Worm (Caenorhabditis elegans) whole organism, L1 larva: ENCODE measurements around the gene nol-10.
A peak's percentile ranks its signal among the peaks of the same experiment; 100 is the strongest.

Experiments
- C16A3.4 ChIP-seq: fragments of 150-350 bp; optimal IDR thresholded peaks from 2 replicates; lab custom pipeline; 2014; ENCODE audit warnings: missing biosample characterization, missing genetic modification characterization
- F16B12.6 ChIP-seq: fragments of 150-350 bp; optimal IDR thresholded peaks from 2 replicates; lab custom pipeline; 2014; ENCODE audit warnings: missing biosample characterization, missing genetic modification characterization
- Y116A8C.19 ChIP-seq: sonication (generic microtip); optimal IDR thresholded peaks from 2 replicates; lab custom pipeline; 2016; ENCODE audit warnings: missing compliant biosample characterization, missing genetic modification characterization, borderline replicate concordance
- ama-1 ChIP-seq: fragments of 150-350 bp; optimal IDR thresholded peaks from 2 replicates; lab custom pipeline; 2014
- blmp-1 ChIP-seq: fragments of 150-350 bp; optimal IDR thresholded peaks from 2 replicates; lab custom pipeline; 2014; ENCODE audit warnings: missing biosample characterization, missing genetic modification characterization
- ceh-63 ChIP-seq: fragments of 200-800 bp; sonication (Bioruptor generic); optimal IDR thresholded peaks from 2 replicates; lab custom pipeline; 2018; ENCODE audit warnings: mild to moderate bottlenecking, missing genetic modification characterization, missing compliant biosample characterization
- dpl-1 ChIP-seq, 3 experiments: fragments of 150-350 bp in 2 of 3; sonication (generic microtip) in 1 of 3; optimal IDR thresholded peaks; 2 replicates each; lab custom pipeline; 2014 to 2017; ENCODE audit warnings: missing biosample characterization in 3 of 3, missing genetic modification characterization in 3 of 3, missing genetic modification reagents in 3 of 3
- efl-3 ChIP-seq: fragments of 200-800 bp; sonication (Bioruptor generic); optimal IDR thresholded peaks from 2 replicates; lab custom pipeline; 2018; ENCODE audit warnings: mild to moderate bottlenecking, missing genetic modification characterization, missing compliant biosample characterization
- egl-27 ChIP-seq, 2 experiments: fragments of 150-350 bp in 1 of 2; sonication (generic microtip); optimal IDR thresholded peaks; 3 replicates each; lab custom pipeline; 2017 to 2018; ENCODE audit warnings: missing biosample characterization in 2 of 2, missing genetic modification characterization in 2 of 2, missing genetic modification reagents in 2 of 2
- elt-3 ChIP-seq, 6 experiments: fragments of 150-350 bp in 1 of 6; sonication (generic microtip); optimal IDR thresholded peaks; 2 replicates each; lab custom pipeline; 2017 to 2018; ENCODE audit warnings: missing biosample characterization in 6 of 6, missing genetic modification characterization in 6 of 6, inconsistent platforms in 1 of 6
- fos-1 ChIP-seq: fragments of 150-350 bp; optimal IDR thresholded peaks from 2 replicates; lab custom pipeline; 2014; ENCODE audit warnings: missing biosample characterization, missing genetic modification characterization
- hpl-2 ChIP-seq: fragments of 150-350 bp; optimal IDR thresholded peaks from 2 replicates; lab custom pipeline; 2014; ENCODE audit warnings: missing biosample characterization, missing genetic modification reagents, missing genetic modification characterization
- isw-1 ChIP-seq: fragments of 200-800 bp; sonication (Bioruptor generic); IDR thresholded peaks from 2 replicates; pipeline ENCODE4 v1.3.6; 2022; ENCODE audit warnings: missing genetic modification characterization, missing compliant biosample characterization
- jun-1 ChIP-seq: fragments of 150-350 bp; optimal IDR thresholded peaks from 2 replicates; lab custom pipeline; 2014; ENCODE audit warnings: missing biosample characterization, missing genetic modification reagents, missing genetic modification characterization
- lin-13 ChIP-seq: fragments of 150-350 bp; optimal IDR thresholded peaks from 2 replicates; lab custom pipeline; 2014; ENCODE audit warnings: missing biosample characterization, missing genetic modification reagents, missing genetic modification characterization
- lin-14 ChIP-seq: fragments of 200-800 bp; sonication (Bioruptor generic); optimal IDR thresholded peaks from 2 replicates; lab custom pipeline; 2018; ENCODE audit warnings: mild to moderate bottlenecking, missing genetic modification characterization, moderate library complexity, missing compliant biosample characterization
- lin-35 ChIP-seq, 2 experiments: fragments of 150-350 bp; optimal IDR thresholded peaks; 2 replicates each; lab custom pipeline; 2014; ENCODE audit warnings: missing biosample characterization in 2 of 2, missing genetic modification characterization in 2 of 2, missing genetic modification reagents in 2 of 2
- lin-39 ChIP-seq: fragments of 150-350 bp; optimal IDR thresholded peaks from 2 replicates; lab custom pipeline; 2014; ENCODE audit warnings: missing biosample characterization, missing genetic modification reagents, missing genetic modification characterization
- lir-3 ChIP-seq: sonication (generic microtip); optimal IDR thresholded peaks from 2 replicates; lab custom pipeline; 2016; ENCODE audit warnings: mild to moderate bottlenecking, missing genetic modification characterization, moderate library complexity, missing compliant biosample characterization; ENCODE audit not compliant: poor library complexity
- lsy-2 ChIP-seq, 2 experiments: fragments of 150-350 bp; optimal IDR thresholded peaks; 2 replicates each; lab custom pipeline; 2014; ENCODE audit warnings: missing biosample characterization in 2 of 2, missing genetic modification characterization in 2 of 2
- mab-9 ChIP-seq: fragments of 200-800 bp; sonication (Bioruptor generic); IDR thresholded peaks from 2 replicates; pipeline ENCODE4 v1.3.6; 2022; ENCODE audit warnings: missing genetic modification reagents, missing genetic modification characterization, missing compliant biosample characterization
- mdl-1 ChIP-seq, 2 experiments: fragments of 150-350 bp; optimal IDR thresholded peaks; 2 replicates each; lab custom pipeline; 2014 to 2017; ENCODE audit warnings: missing biosample characterization in 2 of 2, missing genetic modification characterization in 2 of 2, inconsistent platforms in 1 of 2
- mep-1 ChIP-seq: fragments of 150-350 bp; optimal IDR thresholded peaks from 2 replicates; lab custom pipeline; 2014; ENCODE audit warnings: missing biosample characterization, missing genetic modification characterization
- nhr-12 ChIP-seq: sonication (generic microtip); optimal IDR thresholded peaks from 2 replicates; lab custom pipeline; 2017; ENCODE audit warnings: missing biosample characterization, missing genetic modification characterization
- nhr-19 ChIP-seq: fragments of 200-800 bp; sonication (Bioruptor generic); conservative IDR thresholded peaks from 2 replicates; pipeline ENCODE4 v1.3.6; 2022; ENCODE audit warnings: missing genetic modification characterization, missing compliant biosample characterization
- nhr-28 ChIP-seq: fragments of 150-350 bp; optimal IDR thresholded peaks from 2 replicates; lab custom pipeline; 2014; ENCODE audit warnings: missing biosample characterization, missing genetic modification characterization
- nhr-47 ChIP-seq: sonication (generic microtip); optimal IDR thresholded peaks from 2 replicates; lab custom pipeline; 2016; ENCODE audit warnings: mild to moderate bottlenecking, missing genetic modification characterization, moderate library complexity, missing compliant biosample characterization
- nhr-76 ChIP-seq: sonication (generic microtip); optimal IDR thresholded peaks from 2 replicates; lab custom pipeline; 2017; ENCODE audit warnings: missing biosample characterization, missing genetic modification characterization
- nhr-77 ChIP-seq: fragments of 150-350 bp; optimal IDR thresholded peaks from 2 replicates; lab custom pipeline; 2014; ENCODE audit warnings: missing biosample characterization, missing genetic modification characterization
- nhr-85 ChIP-seq: sonication (generic microtip); peaks from one replicate; lab custom pipeline; 2016; ENCODE audit warnings: missing genetic modification characterization, inconsistent platforms, missing compliant biosample characterization
- nhr-90 ChIP-seq: sonication (generic microtip); optimal IDR thresholded peaks from 2 replicates; lab custom pipeline; 2016; ENCODE audit warnings: mild to moderate bottlenecking, missing genetic modification characterization, missing compliant biosample characterization; ENCODE audit not compliant: poor library complexity
- pqm-1 ChIP-seq: sonication (generic microtip); optimal IDR thresholded peaks from 3 replicates; lab custom pipeline; 2017; ENCODE audit warnings: missing biosample characterization, missing genetic modification characterization
- snpc-4 ChIP-seq: fragments of 150-350 bp; optimal IDR thresholded peaks from 2 replicates; lab custom pipeline; 2014; ENCODE audit warnings: missing biosample characterization, missing genetic modification characterization
- snu-23 ChIP-seq: sonication (generic microtip); optimal IDR thresholded peaks from 2 replicates; lab custom pipeline; 2016; ENCODE audit warnings: missing genetic modification characterization, missing compliant biosample characterization
- sup-37 ChIP-seq: fragments of 200-800 bp; sonication (Bioruptor generic); optimal IDR thresholded peaks from 2 replicates; lab custom pipeline; 2018; ENCODE audit warnings: mild to moderate bottlenecking, missing genetic modification characterization, missing compliant biosample characterization
- swsn-7 ChIP-seq: sonication (generic microtip); optimal IDR thresholded peaks from 2 replicates; lab custom pipeline; 2016; ENCODE audit warnings: missing genetic modification characterization, missing compliant biosample characterization
- tbx-2 ChIP-seq: sonication (generic microtip); optimal IDR thresholded peaks from 2 replicates; lab custom pipeline; 2016; ENCODE audit warnings: missing genetic modification characterization, missing compliant biosample characterization
- tlp-1 ChIP-seq: fragments of 150-350 bp; optimal IDR thresholded peaks from 2 replicates; lab custom pipeline; 2014; ENCODE audit warnings: missing biosample characterization, missing genetic modification characterization
- unc-62 ChIP-seq: fragments of 150-350 bp; optimal IDR thresholded peaks from 2 replicates; lab custom pipeline; 2014; ENCODE audit warnings: missing biosample characterization, missing genetic modification reagents, missing genetic modification characterization
- unc-98 ChIP-seq: fragments of 200-800 bp; sonication (Bioruptor generic); IDR thresholded peaks from 2 replicates; pipeline ENCODE4 v1.3.6; 2022; ENCODE audit warnings: missing genetic modification characterization, missing compliant biosample characterization
- vab-15 ChIP-seq: sonication (generic microtip); optimal IDR thresholded peaks from 2 replicates; lab custom pipeline; 2017; ENCODE audit warnings: missing genotype, mild to moderate bottlenecking, missing genetic modification characterization, missing compliant biosample characterization
- xbp-1 ChIP-seq: sonication (generic microtip); optimal IDR thresholded peaks from 2 replicates; lab custom pipeline; 2016; ENCODE audit warnings: missing genetic modification characterization, missing compliant biosample characterization
- zip-4 ChIP-seq: fragments of 200-800 bp; sonication (Bioruptor generic); optimal IDR thresholded peaks from 2 replicates; lab custom pipeline; 2018; ENCODE audit warnings: mild to moderate bottlenecking, missing genetic modification characterization, moderate library complexity, missing compliant biosample characterization

The nol-10 gene

ce11 chrIV:7573944-7574343, 6.5 kb upstream of the nol-10 start (continued):
- TF ChIP-seq nhr-28 (tag; lab: Kevin White, UChicago) (no peak), nhr-77 (tag; lab: Kevin White, UChicago) (peak; percentile 59), tbx-2 (tag; lab: Kevin White, UChicago) (peak; percentile 33), snu-23 (GFP tag; lab: Kevin White, UChicago) (peak; percentile 83), C16A3.4 (tag; lab: Kevin White, UChicago) (peak; percentile 79), lin-14 (GFP tag; lab: Kevin White, UChicago) (no peak), ceh-63 (GFP tag; lab: Kevin White, UChicago) (no peak), mep-1 (peak; percentile 76), tlp-1 (tag; lab: Kevin White, UChicago) (no peak), efl-3 (GFP tag; lab: Kevin White, UChicago) (no peak), F16B12.6 (tag; lab: Kevin White, UChicago) (peak; percentile 45), sup-37 (peak; percentile 23), isw-1 (GFP tag; lab: Robert Waterston, UW) (no peak), lir-3 (peak; percentile 13), blmp-1 (tag; lab: Kevin White, UChicago) (peak; percentile 55), lsy-2 (tag; optimal IDR thresholded peaks at IDR 0.05; lab: Kevin White, UChicago) (peak; percentile 60 to 83), nhr-76 (tag; lab: Kevin White, UChicago) (no peak), nhr-12 (tag; lab: Kevin White, UChicago) (no peak), vab-15 (tag; lab: Kevin White, UChicago) (peak; percentile 53), unc-98 (GFP tag; lab: Robert Waterston, UW) (no peak), Y116A8C.19 (tag; lab: Kevin White, UChicago) (no peak), ama-1 (no peak), nhr-19 (no peak), elt-3 (tag; optimal IDR thresholded peaks at IDR 0.05; lab: Kevin White, UChicago) (peak in 2 of 6 experiments; percentile 0 to 68), xbp-1 (tag; lab: Kevin White, UChicago) (peak; percentile 64), hpl-2 (GFP tag; lab: Kevin White, UChicago) (peak; percentile 50), nhr-90 (tag; lab: Kevin White, UChicago) (peak; percentile 76), jun-1 (tag; lab: Kevin White, UChicago) (peak; percentile 47), fos-1 (tag; lab: Kevin White, UChicago) (peak; percentile 54), unc-62 (no peak), nhr-47 (tag; lab: Kevin White, UChicago) (peak; percentile 79), mab-9 (GFP tag; lab: Robert Waterston, UW) (no peak), nhr-85 (tag; lab: Kevin White, UChicago) (no peak), lin-13 (GFP tag; lab: Kevin White, UChicago) (peak; percentile 55), snpc-4 (peak; percentile 45), swsn-7 (tag; lab: Kevin White, UChicago) (peak; percentile 69), lin-35 (GFP tag; optimal IDR thresholded peaks at IDR 0.05; lab: Kevin White, UChicago) (peak; percentile 65 to 75), lin-39 (tag; lab: Kevin White, UChicago) (peak; percentile 1), mdl-1 (tag; optimal IDR thresholded peaks at IDR 0.05; lab: Kevin White, UChicago) (peak in 1 of 2 experiments; percentile 56), egl-27 (tag; optimal IDR thresholded peaks at IDR 0.05; lab: Kevin White, UChicago) (no peak), dpl-1 (GFP tag; optimal IDR thresholded peaks at IDR 0.05; lab: Kevin White, UChicago) (peak in 2 of 3 experiments; percentile 48 to 53), pqm-1 (tag; lab: Kevin White, UChicago) (no peak), zip-4 (GFP tag; lab: Kevin White, UChicago) (no peak)
